Worm (Caenorhabditis elegans) whole organism, L3 larva: Measurements from ENCODE around the gene lgc-46.

Experiments
- R02D3.7 ChIP-seq: fragments of 150-350 bp; optimal IDR thresholded peaks from 2 replicates; lab custom pipeline; 2014; ENCODE audit warnings: missing biosample characterization, missing genetic modification characterization
- ZK546.5 ChIP-seq: sonication (generic microtip); optimal IDR thresholded peaks from 2 replicates; lab custom pipeline; 2017; ENCODE audit warnings: missing biosample characterization, missing genetic modification characterization
- ceh-16 ChIP-seq: sonication (generic microtip); optimal IDR thresholded peaks from 2 replicates; lab custom pipeline; 2017; ENCODE audit warnings: missing biosample characterization, missing genetic modification characterization
- ceh-28 ChIP-seq: fragments of 150-350 bp; optimal IDR thresholded peaks from 2 replicates; lab custom pipeline; 2014; ENCODE audit warnings: missing biosample characterization, missing genetic modification reagents, missing genetic modification characterization
- ceh-82 ChIP-seq: fragments of 150-350 bp; optimal IDR thresholded peaks from 2 replicates; lab custom pipeline; 2014; ENCODE audit warnings: missing biosample characterization, missing genetic modification characterization
- daf-12 ChIP-seq: fragments of 150-350 bp; optimal IDR thresholded peaks from 2 replicates; lab custom pipeline; 2014; ENCODE audit warnings: missing biosample characterization, missing genetic modification reagents, missing genetic modification characterization
- egl-27 ChIP-seq: sonication (generic microtip); optimal IDR thresholded peaks from 4 replicates; lab custom pipeline; 2017; ENCODE audit warnings: missing biosample characterization, missing genetic modification reagents, missing genetic modification characterization
- egl-5 ChIP-seq: fragments of 150-350 bp; optimal IDR thresholded peaks from 2 replicates; lab custom pipeline; 2017; ENCODE audit warnings: missing biosample characterization, missing genetic modification reagents, missing genetic modification characterization, inconsistent platforms
- elt-2 ChIP-seq: sonication (generic microtip); optimal IDR thresholded peaks from 2 replicates; lab custom pipeline; 2016; ENCODE audit warnings: missing genetic modification reagents, mild to moderate bottlenecking, missing genetic modification characterization, missing compliant biosample characterization
- elt-3 ChIP-seq, 3 experiments: fragments of 150-350 bp in 1 of 3; sonication (generic microtip) in 2 of 3; optimal IDR thresholded peaks; 2 replicates in 2 of 3; 4 replicates in 1 of 3; lab custom pipeline; 2014 to 2017; ENCODE audit warnings: missing biosample characterization in 3 of 3, missing genetic modification characterization in 3 of 3
- fkh-10 ChIP-seq: sonication (generic microtip); optimal IDR thresholded peaks from 2 replicates; lab custom pipeline; 2017; ENCODE audit warnings: missing biosample characterization, missing genetic modification reagents, missing genetic modification characterization
- fos-1 ChIP-seq: fragments of 150-350 bp; optimal IDR thresholded peaks from 2 replicates; lab custom pipeline; 2014; ENCODE audit warnings: missing biosample characterization, missing genetic modification characterization
- lin-15B ChIP-seq: fragments of 150-350 bp; optimal IDR thresholded peaks from 2 replicates; lab custom pipeline; 2014; ENCODE audit warnings: missing biosample characterization, missing genetic modification characterization
- lsy-12 ChIP-seq: sonication (generic microtip); optimal IDR thresholded peaks from 2 replicates; lab custom pipeline; 2016; ENCODE audit warnings: mild to moderate bottlenecking, missing genetic modification characterization, missing compliant biosample characterization
- mdl-1 ChIP-seq: fragments of 150-350 bp; optimal IDR thresholded peaks from 2 replicates; lab custom pipeline; 2014; ENCODE audit warnings: missing biosample characterization, missing genetic modification characterization
- mml-1 ChIP-seq: fragments of 150-350 bp; sonication (generic microtip); optimal IDR thresholded peaks from 3 replicates; lab custom pipeline; 2014; ENCODE audit warnings: missing biosample characterization, missing genetic modification characterization
- nhr-12 ChIP-seq: fragments of 150-350 bp; optimal IDR thresholded peaks from 2 replicates; lab custom pipeline; 2014; ENCODE audit warnings: missing biosample characterization, missing genetic modification characterization
- nhr-237 ChIP-seq: fragments of 150-350 bp; optimal IDR thresholded peaks from 2 replicates; lab custom pipeline; 2014; ENCODE audit warnings: missing biosample characterization, missing genetic modification characterization
- nhr-25 ChIP-seq: sonication (generic microtip); optimal IDR thresholded peaks from 2 replicates; lab custom pipeline; 2017; ENCODE audit warnings: missing biosample characterization, missing genetic modification characterization
- nhr-43 ChIP-seq: sonication (generic microtip); optimal IDR thresholded peaks from 2 replicates; lab custom pipeline; 2016; ENCODE audit warnings: mild to moderate bottlenecking, missing genetic modification characterization, missing compliant biosample characterization; ENCODE audit not compliant: poor library complexity, severe bottlenecking
- nhr-67 ChIP-seq: fragments of 150-350 bp; optimal IDR thresholded peaks from 2 replicates; lab custom pipeline; 2014; ENCODE audit warnings: missing biosample characterization, missing genetic modification characterization
- nhr-76 ChIP-seq: fragments of 150-350 bp; sonication (generic microtip); optimal IDR thresholded peaks from 5 replicates; lab custom pipeline; 2014; ENCODE audit warnings: missing biosample characterization, missing genetic modification characterization
- pqm-1 ChIP-seq: fragments of 150-350 bp; optimal IDR thresholded peaks from 2 replicates; lab custom pipeline; 2017; ENCODE audit warnings: missing biosample characterization, missing genetic modification characterization, inconsistent platforms
- skn-1 ChIP-seq: fragments of 150-350 bp; optimal IDR thresholded peaks from 2 replicates; lab custom pipeline; 2014; ENCODE audit warnings: missing biosample characterization, missing genetic modification characterization
- tbx-2 ChIP-seq: sonication (generic microtip); optimal IDR thresholded peaks from 2 replicates; lab custom pipeline; 2016; ENCODE audit warnings: mild to moderate bottlenecking, missing genetic modification characterization, missing compliant biosample characterization
- unc-62 ChIP-seq: fragments of 150-350 bp; sonication (generic microtip); optimal IDR thresholded peaks from 4 replicates; lab custom pipeline; 2014; ENCODE audit warnings: missing biosample characterization, missing genetic modification reagents, missing genetic modification characterization
- ztf-11 ChIP-seq: fragments of 150-350 bp; optimal IDR thresholded peaks from 2 replicates; lab custom pipeline; 2014; ENCODE audit warnings: missing biosample characterization, missing genetic modification characterization

Gene lgc-46

DNA sequence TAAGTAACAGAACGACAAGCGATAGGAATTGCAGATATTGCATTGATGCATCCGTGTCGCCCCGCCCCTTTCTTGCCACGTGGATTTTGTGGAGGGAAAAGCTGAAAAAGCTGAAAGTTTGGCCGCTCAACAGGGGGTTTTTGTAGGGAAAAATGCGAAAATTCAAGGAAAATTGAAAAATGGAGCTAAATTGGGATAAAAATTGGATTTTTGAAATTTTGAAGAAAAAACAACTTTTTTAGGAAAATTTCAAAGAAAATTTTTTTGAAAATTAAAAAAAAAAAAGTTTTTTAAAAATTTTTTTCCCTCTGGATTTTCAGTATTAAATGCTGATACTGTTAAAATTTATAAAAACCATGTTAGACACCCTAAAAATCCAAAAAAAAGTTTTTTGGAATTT lies at the start of gene lgc-46:
Gene lgc-46 (minus strand): TSS at position 101 of the 400 bp plus-strand sequence.
- TF ChIP-seq lsy-12 (tag; lab: Kevin White, UChicago) (no peak), nhr-25 (tag; lab: Kevin White, UChicago) (no peak), skn-1 (tag; lab: Kevin White, UChicago) (no peak)

- TF ChIP-seq elt-2 (tag; lab: Kevin White, UChicago) (peak; percentile 23), nhr-76 (no peak)
Measured at ce11 chrIII:1181756-1182155, 45.9 kb upstream of the lgc-46 start, which contains the start of gene nspg-8. Gene nspg-8 (plus strand): TSS chrIII:1182056.

ce11 chrIII:1179006-1179405 lies 43.2 kb upstream of the lgc-46 start:
- TF ChIP-seq fos-1 (tag; lab: Kevin White, UChicago) = no peak

ce11 chrIII:1176080-1176608 lies 40.3 kb upstream of the lgc-46 start, which contains the start of gene eak-3:
Gene eak-3 (minus strand): TSS chrIII:1176558.
- TF ChIP-seq egl-5 (tag; lab: Kevin White, UChicago) (no peak), nhr-25 (tag; lab: Kevin White, UChicago) (no peak), ceh-28 (tag; lab: Kevin White, UChicago) (no peak), ztf-11 (tag; lab: Kevin White, UChicago) (no peak), nhr-67 (no peak), skn-1 (tag; lab: Kevin White, UChicago) (no peak), R02D3.7 (tag; lab: Kevin White, UChicago) (no peak), tbx-2 (tag; lab: Kevin White, UChicago) (no peak)

ce11 chrIII:1173331-1173730 lies 37.5 kb upstream of the lgc-46 start:
- TF ChIP-seq nhr-237 (tag; lab: Kevin White, UChicago) (no peak), nhr-43 (tag; lab: Kevin White, UChicago) (peak; percentile 4)

DNA sequence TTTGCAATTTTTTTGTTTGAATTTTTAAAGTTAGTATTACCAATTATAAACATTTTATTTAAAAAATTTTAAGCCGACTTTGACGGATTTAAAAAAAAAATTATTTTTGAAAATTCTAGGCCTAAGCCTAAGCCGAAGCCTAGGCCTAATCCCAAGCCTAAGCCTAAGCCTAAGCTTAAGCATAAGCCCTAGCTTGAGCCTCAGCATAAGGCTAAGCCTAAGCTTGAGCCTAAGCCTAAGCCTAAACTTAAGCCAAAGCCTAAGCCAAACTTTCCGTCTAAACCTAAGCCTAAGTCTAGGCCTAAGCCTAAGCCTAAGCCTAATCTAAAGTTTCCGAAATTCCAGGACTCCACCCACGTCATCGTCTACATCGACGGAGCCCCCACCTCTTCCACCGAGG lies 33.8 kb upstream of the lgc-46 start:
- TF ChIP-seq lin-15B (tag; lab: Kevin White, UChicago) = no peak
- no peak for TF ChIP-seq R02D3.7 (tag; lab: Kevin White, UChicago)
- no peak for TF ChIP-seq nhr-237 (tag; lab: Kevin White, UChicago)
- TF ChIP-seq ZK546.5 = no peak
- TF ChIP-seq nhr-12 (tag; lab: Kevin White, UChicago) = no peak
- no peak for TF ChIP-seq egl-5 (tag; lab: Kevin White, UChicago)
- no peak for TF ChIP-seq ceh-16
- TF ChIP-seq mml-1 (tag; lab: Kevin White, UChicago) = no peak
- TF ChIP-seq fkh-10 (GFP tag; lab: Kevin White, UChicago) = no peak
- TF ChIP-seq nhr-25 (tag; lab: Kevin White, UChicago) = no peak
- TF ChIP-seq elt-2 (tag; lab: Kevin White, UChicago) = no peak
- no peak for TF ChIP-seq lsy-12 (tag; lab: Kevin White, UChicago)
- no peak for TF ChIP-seq pqm-1 (tag; lab: Kevin White, UChicago)
- TF ChIP-seq elt-3 (tag; optimal IDR thresholded peaks at IDR 0.05; lab: Kevin White, UChicago) = no peak

ce11 chrIII:1166388-1166787 lies 30.6 kb upstream of the lgc-46 start:
- TF ChIP-seq egl-27 (tag; lab: Kevin White, UChicago) (no peak), egl-5 (tag; lab: Kevin White, UChicago) (no peak), nhr-12 (tag; lab: Kevin White, UChicago) (no peak), mdl-1 (tag; lab: Kevin White, UChicago) (no peak), ceh-82 (tag; lab: Kevin White, UChicago) (no peak), nhr-237 (tag; lab: Kevin White, UChicago) (no peak), daf-12 (tag; lab: Kevin White, UChicago) (no peak), fos-1 (tag; lab: Kevin White, UChicago) (no peak), unc-62 (GFP tag; lab: Kevin White, UChicago) (no peak), skn-1 (tag; lab: Kevin White, UChicago) (no peak)
